Worm (Caenorhabditis elegans) whole organism, L4 larva: ENCODE results near the gene Y41D4A.1.

Experiments
- F44E2.7 ChIP-seq: fragments of 200-800 bp; sonication (Bioruptor generic); IDR thresholded peaks from 2 replicates; pipeline ENCODE4 v2.1.2; 2022; ENCODE audit warnings: missing genetic modification characterization, missing compliant biosample characterization
- F49E8.2 ChIP-seq: sonication (generic microtip); optimal IDR thresholded peaks from 2 replicates; lab custom pipeline; 2016; ENCODE audit warnings: missing compliant biosample characterization, mild to moderate bottlenecking, missing genetic modification characterization, borderline replicate concordance
- T20F7.1 ChIP-seq: fragments of 200-800 bp; sonication (Bioruptor generic); optimal IDR thresholded peaks from 2 replicates; lab custom pipeline; 2018; ENCODE audit warnings: mild to moderate bottlenecking, missing genetic modification characterization, missing compliant biosample characterization
- T26A8.4 ChIP-seq: fragments of 200-800 bp; sonication (Bioruptor generic); IDR thresholded peaks from 2 replicates; pipeline ENCODE4 v1.3.6; 2022; ENCODE audit warnings: missing genetic modification characterization, missing compliant biosample characterization
- Y48G9A.11 ChIP-seq: fragments of 200-800 bp; sonication (Bioruptor generic); IDR thresholded peaks from 2 replicates; pipeline ENCODE4 v1.3.6; 2022; ENCODE audit warnings: missing genetic modification reagents, missing genetic modification characterization, missing compliant biosample characterization
- ZK546.5 ChIP-seq, 2 experiments: sonication (generic microtip); optimal IDR thresholded peaks; 2 replicates each; lab custom pipeline; 2017; ENCODE audit warnings: missing biosample characterization in 2 of 2, missing genetic modification characterization in 2 of 2
- ceh-28 ChIP-seq: fragments of 150-350 bp; optimal IDR thresholded peaks from 2 replicates; lab custom pipeline; 2014; ENCODE audit warnings: missing biosample characterization, missing genetic modification reagents, missing genetic modification characterization
- ceh-32 ChIP-seq: sonication (generic microtip); optimal IDR thresholded peaks from 2 replicates; lab custom pipeline; 2016; ENCODE audit warnings: mild to moderate bottlenecking, missing genetic modification characterization, missing compliant biosample characterization; ENCODE audit not compliant: poor library complexity
- ceh-44 ChIP-seq: fragments of 200-800 bp; sonication (Bioruptor generic); IDR thresholded peaks from 2 replicates; pipeline ENCODE4 v1.3.6; 2022; ENCODE audit warnings: missing genetic modification reagents, missing genetic modification characterization, missing compliant biosample characterization
- cey-2 ChIP-seq: sonication (generic microtip); optimal IDR thresholded peaks from 3 replicates; lab custom pipeline; 2017; ENCODE audit warnings: missing genetic modification characterization, mild to moderate bottlenecking, missing compliant biosample characterization, antibody characterized with exemption, borderline replicate concordance; ENCODE audit not compliant: insufficient read depth
- ctbp-1 ChIP-seq: fragments of 200-800 bp; sonication (Bioruptor generic); IDR thresholded peaks from 2 replicates; pipeline ENCODE4 v1.3.6; 2022; ENCODE audit warnings: missing genetic modification reagents, missing genetic modification characterization, missing compliant biosample characterization
- daf-16 ChIP-seq, 3 experiments: sonication (generic microtip); optimal IDR thresholded peaks; 2 replicates each; lab custom pipeline; 2016 to 2017; ENCODE audit warnings: missing genetic modification characterization in 3 of 3, missing genetic modification reagents in 3 of 3, mild to moderate bottlenecking in 2 of 3, missing compliant biosample characterization in 2 of 3, missing biosample characterization in 1 of 3, moderate library complexity in 1 of 3
- dmd-6 ChIP-seq: fragments of 200-800 bp; sonication (Bioruptor generic); IDR thresholded peaks from 2 replicates; pipeline ENCODE4 v1.3.6; 2022; ENCODE audit warnings: missing genetic modification reagents, missing genetic modification characterization, missing compliant biosample characterization
- dmd-9 ChIP-seq: fragments of 200-800 bp; sonication (Bioruptor generic); IDR thresholded peaks from 2 replicates; pipeline ENCODE4 v1.3.6; 2022; ENCODE audit warnings: missing genetic modification reagents, missing genetic modification characterization, missing compliant biosample characterization
- duxl-1 ChIP-seq: sonication (generic microtip); optimal IDR thresholded peaks from 2 replicates; lab custom pipeline; 2016; ENCODE audit warnings: mild to moderate bottlenecking, missing genetic modification characterization, moderate library complexity, missing compliant biosample characterization; ENCODE audit not compliant: poor library complexity
- dve-1 ChIP-seq: sonication (generic microtip); optimal IDR thresholded peaks from 2 replicates; lab custom pipeline; 2017; ENCODE audit warnings: antibody characterized with exemption, mild to moderate bottlenecking, missing genetic modification characterization, missing compliant biosample characterization; ENCODE audit not compliant: insufficient read depth
- egl-43 ChIP-seq: fragments of 200-800 bp; sonication (Bioruptor generic); IDR thresholded peaks from 2 replicates; pipeline ENCODE4 v1.3.6; 2022; ENCODE audit warnings: missing genetic modification reagents, missing genetic modification characterization, missing compliant biosample characterization
- hlh-11 ChIP-seq: fragments of 200-800 bp; sonication (Bioruptor generic); optimal IDR thresholded peaks from 2 replicates; lab custom pipeline; 2018; ENCODE audit warnings: mild to moderate bottlenecking, missing genetic modification characterization, missing compliant biosample characterization
- hmg-1.1 ChIP-seq: fragments of 200-800 bp; sonication (Bioruptor generic); IDR thresholded peaks from 2 replicates; pipeline ENCODE4 v1.3.6; 2022; ENCODE audit warnings: missing genetic modification reagents, missing genetic modification characterization, missing compliant biosample characterization
- jun-1 ChIP-seq: fragments of 150-350 bp; optimal IDR thresholded peaks from 2 replicates; lab custom pipeline; 2014; ENCODE audit warnings: missing biosample characterization, missing genetic modification reagents, missing genetic modification characterization
- lin-1 ChIP-seq: fragments of 200-800 bp; sonication (Bioruptor generic); IDR thresholded peaks from 2 replicates; pipeline ENCODE4 v1.3.6; 2022; ENCODE audit warnings: missing genetic modification reagents, missing genetic modification characterization, missing compliant biosample characterization
- lin-38 ChIP-seq: fragments of 200-800 bp; sonication (Bioruptor generic); IDR thresholded peaks from 2 replicates; pipeline ENCODE4 v1.3.6; 2022; ENCODE audit warnings: missing genetic modification reagents, missing genetic modification characterization, missing compliant biosample characterization
- lir-3 ChIP-seq: sonication (generic microtip); optimal IDR thresholded peaks from 2 replicates; lab custom pipeline; 2016; ENCODE audit warnings: mild to moderate bottlenecking, missing genetic modification characterization, missing compliant biosample characterization
- lsy-2 ChIP-seq, 2 experiments: fragments of 150-350 bp in 1 of 2; sonication (generic microtip) in 1 of 2; optimal IDR thresholded peaks; 2 replicates each; lab custom pipeline; 2014 to 2017; ENCODE audit warnings: missing biosample characterization in 2 of 2, missing genetic modification characterization in 2 of 2
- mep-1 ChIP-seq: fragments of 150-350 bp; sonication (generic microtip); optimal IDR thresholded peaks from 3 replicates; lab custom pipeline; 2014; ENCODE audit warnings: missing biosample characterization, missing genetic modification characterization
- mes-2 ChIP-seq: sonication (generic microtip); optimal IDR thresholded peaks from 2 replicates; lab custom pipeline; 2016; ENCODE audit warnings: missing genotype, mild to moderate bottlenecking, missing genetic modification characterization, missing compliant biosample characterization; ENCODE audit not compliant: poor library complexity, severe bottlenecking
- mxl-2 ChIP-seq: fragments of 200-800 bp; sonication (Bioruptor generic); conservative IDR thresholded peaks from 2 replicates; pipeline ENCODE4 v1.3.6; 2022; ENCODE audit warnings: missing genetic modification reagents, missing genetic modification characterization, missing compliant biosample characterization
- mxl-3 ChIP-seq: fragments of 200-800 bp; sonication (Bioruptor generic); optimal IDR thresholded peaks from 2 replicates; lab custom pipeline; 2018; ENCODE audit warnings: mild to moderate bottlenecking, missing genetic modification characterization, missing compliant biosample characterization
- nhr-25 ChIP-seq: sonication (generic microtip); optimal IDR thresholded peaks from 2 replicates; lab custom pipeline; 2017; ENCODE audit warnings: missing genetic modification characterization, mild to moderate bottlenecking, missing compliant biosample characterization, antibody characterized with exemption, moderate library complexity, borderline replicate concordance; ENCODE audit not compliant: insufficient read depth
- nhr-28 ChIP-seq: fragments of 150-350 bp; optimal IDR thresholded peaks from 2 replicates; lab custom pipeline; 2014; ENCODE audit warnings: missing biosample characterization, missing genetic modification characterization
- nhr-48 ChIP-seq: sonication (generic microtip); optimal IDR thresholded peaks from 2 replicates; lab custom pipeline; 2016; ENCODE audit warnings: mild to moderate bottlenecking, missing genetic modification characterization, missing compliant biosample characterization
- saeg-2 ChIP-seq: fragments of 200-800 bp; sonication (Bioruptor generic); IDR thresholded peaks from 2 replicates; pipeline ENCODE4 v1.3.6; 2022; ENCODE audit warnings: missing genetic modification reagents, missing genetic modification characterization, missing compliant biosample characterization
- set-16 ChIP-seq: fragments of 200-800 bp; sonication (Bioruptor generic); IDR thresholded peaks from 2 replicates; pipeline ENCODE4 v1.3.6; 2022; ENCODE audit warnings: missing genetic modification reagents, missing genetic modification characterization, missing compliant biosample characterization
- tag-97 ChIP-seq: fragments of 200-800 bp; sonication (Bioruptor generic); IDR thresholded peaks from 2 replicates; pipeline ENCODE4 v1.3.6; 2022; ENCODE audit warnings: missing genetic modification characterization, missing compliant biosample characterization
- unc-62 ChIP-seq, 3 experiments: fragments of 150-350 bp in 1 of 3; sonication (generic microtip); optimal IDR thresholded peaks in 2 of 3; peaks in 1 of 3; 1 replicate in 1 of 3; 2 replicates in 2 of 3; lab custom pipeline; 2014 to 2017; ENCODE audit warnings: missing biosample characterization in 3 of 3, missing genetic modification characterization in 3 of 3, missing genetic modification reagents in 3 of 3, missing genotype in 1 of 3
- vab-7 ChIP-seq: fragments of 200-800 bp; sonication (Bioruptor generic); IDR thresholded peaks from 2 replicates; pipeline ENCODE4 v1.3.6; 2022; ENCODE audit warnings: missing genetic modification reagents, missing genetic modification characterization, missing compliant biosample characterization
- ztf-11 ChIP-seq: fragments of 150-350 bp; optimal IDR thresholded peaks from 2 replicates; lab custom pipeline; 2014; ENCODE audit warnings: missing biosample characterization, missing genetic modification characterization

Gene Y41D4A.1

ce11 chrIV:1745453-1746051, 26.4 kb upstream of the Y41D4A.1 start, which contains the start of the genes Y41D4A.6 and Y41D4A.4 (continued):
- TF ChIP-seq T20F7.1 (GFP tag; lab: Kevin White, UChicago) = peak; percentile 73
- TF ChIP-seq vab-7 (GFP tag; lab: Robert Waterston, UW) = peak; percentile 87
- TF ChIP-seq ztf-11 (tag; lab: Kevin White, UChicago) = no peak
- TF ChIP-seq egl-43 (GFP tag; lab: Robert Waterston, UW) = peak; percentile 64; the same call in 1 of the 2 replicates
- TF ChIP-seq ceh-44 (GFP tag; lab: Robert Waterston, UW) = peak; percentile 94
- TF ChIP-seq ceh-28 = no peak
- TF ChIP-seq nhr-25 (tag; lab: Kevin White, UChicago) = peak; percentile 77
- TF ChIP-seq mep-1 (tag; lab: Kevin White, UChicago) = peak; percentile 89
- TF ChIP-seq unc-62 (GFP tag; optimal IDR thresholded peaks at IDR 0.05 in 1 of 2; lab: Kevin White, UChicago) = peak in 1 of 2 experiments; percentile 80
- TF ChIP-seq unc-62 (tag; optimal IDR thresholded peaks at IDR 0.05; lab: Kevin White, UChicago) = no peak
- peak; percentile 3 to 83 for TF ChIP-seq lsy-2 (tag; optimal IDR thresholded peaks at IDR 0.05; lab: Kevin White, UChicago)
- TF ChIP-seq F44E2.7 (GFP tag; lab: Robert Waterston, UW) = no peak
- peak; percentile 36 for TF ChIP-seq lir-3 (tag; lab: Kevin White, UChicago)
- peak; percentile 98 for TF ChIP-seq lin-38 (GFP tag; lab: Robert Waterston, UW)
- no peak for TF ChIP-seq tag-97 (GFP tag; lab: Robert Waterston, UW)
- TF ChIP-seq F49E8.2 = peak; percentile 31
- no peak for TF ChIP-seq duxl-1 (tag; lab: Kevin White, UChicago)
- TF ChIP-seq lin-1 = no peak
- peak; percentile 31 for TF ChIP-seq nhr-48 (tag; lab: Kevin White, UChicago)
- TF ChIP-seq nhr-28 (tag; lab: Kevin White, UChicago) = peak; percentile 81
- no peak for TF ChIP-seq cey-2 (tag; lab: Kevin White, UChicago)
- peak; percentile 30; the same call in 1 of the 2 replicates for TF ChIP-seq dmd-9 (GFP tag; lab: Robert Waterston, UW)

- no peak for TF ChIP-seq ZK546.5 (tag; optimal IDR thresholded peaks at IDR 0.05; lab: Kevin White, UChicago)
- TF ChIP-seq ctbp-1 = no peak
- no peak for TF ChIP-seq T26A8.4 (GFP tag; lab: Robert Waterston, UW)
- TF ChIP-seq hlh-11 = peak; percentile 19
- 0 out of 2 replicates have a peak, but pooled peaks have one; percentile 7 for TF ChIP-seq dmd-6 (GFP tag; lab: Robert Waterston, UW)
- TF ChIP-seq mxl-3 (GFP tag; lab: Kevin White, UChicago) = no peak
- no peak for TF ChIP-seq hmg-1.1 (GFP tag; lab: Robert Waterston, UW)
- TF ChIP-seq ceh-28 = no peak
- TF ChIP-seq saeg-2 (GFP tag; lab: Robert Waterston, UW) = no peak
- no peak for TF ChIP-seq lir-3 (tag; lab: Kevin White, UChicago)
- TF ChIP-seq daf-16 (GFP tag; optimal IDR thresholded peaks at IDR 0.05; lab: Kevin White, UChicago) = peak in 1 of 2 experiments; percentile 40
- no peak for TF ChIP-seq daf-16 (tag; optimal IDR thresholded peaks at IDR 0.05; lab: Kevin White, UChicago)
- no peak for TF ChIP-seq dve-1 (tag; lab: Kevin White, UChicago)
Measured at ce11 chrIV:1751243-1751642, 20.7 kb upstream of the Y41D4A.1 start.

DNA sequence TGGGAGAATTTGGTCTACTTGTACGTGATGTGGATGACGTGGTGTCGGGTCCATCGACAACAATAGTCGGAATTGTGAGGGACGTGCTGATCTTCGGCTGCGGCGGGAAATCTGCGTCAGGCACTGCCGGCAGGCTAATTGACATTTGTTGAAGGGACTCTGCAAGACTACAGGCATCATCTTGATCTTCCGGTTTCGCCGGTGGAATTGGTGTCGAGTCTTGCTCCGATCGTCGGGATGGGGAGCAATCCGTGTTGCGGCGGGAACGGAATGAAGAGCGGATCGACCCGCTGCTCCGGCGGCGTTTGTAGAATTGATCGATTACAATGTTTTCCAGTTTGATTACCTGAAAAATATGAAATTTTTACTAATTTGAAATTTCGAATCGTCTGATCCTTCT, 19.5 kb upstream of the Y41D4A.1 start:
- TF ChIP-seq set-16 (GFP tag; lab: Robert Waterston, UW) (peak; percentile 66), mxl-2 (GFP tag; lab: Robert Waterston, UW) (no peak), vab-7 (GFP tag; lab: Robert Waterston, UW) (no peak), Y48G9A.11 (no peak), jun-1 (tag; lab: Kevin White, UChicago) (no peak), nhr-25 (tag; lab: Kevin White, UChicago) (no peak), mes-2 (tag; lab: Kevin White, UChicago) (no peak), ceh-32 (tag; lab: Kevin White, UChicago) (no peak)
